Worm (Caenorhabditis elegans): ENCODE results near the gene sox-4.

ce11 chrX:3540861-3541260 is 32.1 kb upstream of the sox-4 start:
- TF ChIP-seq pha-4 (tag; optimal IDR thresholded peaks at IDR 0.05): peak; percentile 31
- TF ChIP-seq nhr-76 (tag; optimal IDR thresholded peaks at IDR 0.05): no peak
- TF ChIP-seq bed-3 (GFP tag; optimal IDR thresholded peaks at IDR 0.05): no peak
